Fruit fly (Drosophila melanogaster) whole organism, prepupa: ENCODE results near the gene yellow-f2.

Experiments used
- Blimp-1 ChIP-seq: fragments of 200-800 bp; sonication (Bioruptor generic); optimal IDR thresholded peaks from 3 replicates; lab custom pipeline; 2017; ENCODE audit warnings: missing biosample characterization, missing genetic modification characterization, mild to moderate bottlenecking, moderate library complexity, missing genetic modification reagents
- CG10631 ChIP-seq: fragments of 200-800 bp; sonication (Bioruptor generic); optimal IDR thresholded peaks from 2 replicates; lab custom pipeline; 2016; ENCODE audit warnings: missing biosample characterization, missing genetic modification characterization
- CG10669 ChIP-seq: fragments of 200-800 bp; sonication (Bioruptor generic); optimal IDR thresholded peaks from 3 replicates; lab custom pipeline; 2018; ENCODE audit warnings: missing biosample characterization, mild to moderate bottlenecking, missing genetic modification characterization, moderate library complexity
- CG11294 ChIP-seq: fragments of 200-800 bp; sonication (Bioruptor generic); IDR thresholded peaks from 2 replicates; pipeline ENCODE4 v1.3.6; 2022; ENCODE audit warnings: missing biosample characterization, missing genetic modification characterization
- CG15336 ChIP-seq: fragments of 200-800 bp; sonication (Bioruptor generic); IDR thresholded peaks from 2 replicates; pipeline ENCODE4 v1.3.6; 2022; ENCODE audit warnings: missing biosample characterization, missing genetic modification characterization
- CG16779 ChIP-seq: fragments of 200-800 bp; sonication (Bioruptor generic); optimal IDR thresholded peaks from 3 replicates; lab custom pipeline; 2017; ENCODE audit warnings: missing biosample characterization, mild to moderate bottlenecking, missing genetic modification characterization
- CG3032 ChIP-seq: fragments of 200-800 bp; optimal IDR thresholded peaks from 2 replicates; lab custom pipeline; 2019; ENCODE audit warnings: missing biosample characterization, mild to moderate bottlenecking, missing genetic modification characterization, moderate library complexity
- CG32006 ChIP-seq: fragments of 200-800 bp; sonication (Bioruptor generic); optimal IDR thresholded peaks from 3 replicates; lab custom pipeline; 2017; ENCODE audit warnings: missing biosample characterization, mild to moderate bottlenecking, missing genetic modification characterization
- CG6163 ChIP-seq: fragments of 200-800 bp; sonication (Bioruptor generic); IDR thresholded peaks from 3 replicates; pipeline ENCODE4 v1.3.6; 2022; ENCODE audit warnings: missing biosample characterization, missing genetic modification characterization
- CG6276 ChIP-seq: fragments of 200-800 bp; sonication (Bioruptor generic); optimal IDR thresholded peaks from 2 replicates; lab custom pipeline; 2017; ENCODE audit warnings: missing biosample characterization, mild to moderate bottlenecking, missing genetic modification characterization
- CG6792 ChIP-seq: fragments of 200-800 bp; sonication (Bioruptor generic); optimal IDR thresholded peaks from 3 replicates; lab custom pipeline; 2016; ENCODE audit warnings: missing biosample characterization, missing genetic modification characterization
- CG6808 ChIP-seq: fragments of 200-800 bp; sonication (Bioruptor generic); optimal IDR thresholded peaks from 3 replicates; lab custom pipeline; 2017; ENCODE audit warnings: missing biosample characterization, missing genetic modification characterization, mild to moderate bottlenecking, moderate library complexity, missing genetic modification reagents
- CG6854 ChIP-seq: fragments of 200-800 bp; sonication (Bioruptor generic); optimal IDR thresholded peaks from 2 replicates; lab custom pipeline; 2017; ENCODE audit warnings: missing biosample characterization, mild to moderate bottlenecking, missing genetic modification characterization
- CG7368 ChIP-seq: fragments of 200-800 bp; sonication (Bioruptor generic); optimal IDR thresholded peaks from 3 replicates; lab custom pipeline; 2016; ENCODE audit warnings: missing biosample characterization, missing genetic modification characterization
- CG8119 ChIP-seq: fragments of 200-800 bp; sonication (Bioruptor generic); IDR thresholded peaks from 3 replicates; pipeline ENCODE4 v1.3.6; 2022; ENCODE audit warnings: missing biosample characterization, missing genetic modification characterization
- CG8319 ChIP-seq: fragments of 200-800 bp; sonication (Bioruptor generic); optimal IDR thresholded peaks from 3 replicates; lab custom pipeline; 2016; ENCODE audit warnings: missing biosample characterization, missing genetic modification characterization
- CG9139 ChIP-seq: fragments of 200-800 bp; sonication (Bioruptor generic); optimal IDR thresholded peaks from 3 replicates; lab custom pipeline; 2017; ENCODE audit warnings: missing biosample characterization, mild to moderate bottlenecking, missing genetic modification characterization
- Eip78C ChIP-seq: fragments of 200-800 bp; sonication (Bioruptor generic); peaks from one replicate; lab custom pipeline; 2016; ENCODE audit warnings: missing biosample characterization, missing genetic modification characterization
- Ets21C ChIP-seq: fragments of 200-800 bp; sonication (Bioruptor generic); optimal IDR thresholded peaks from 3 replicates; lab custom pipeline; 2016; ENCODE audit warnings: missing biosample characterization, missing genetic modification characterization
- Gug ChIP-seq: fragments of 200-800 bp; sonication (Bioruptor generic); IDR thresholded peaks from 2 replicates; pipeline ENCODE4 v1.3.6; 2022; ENCODE audit warnings: missing biosample characterization, missing genetic modification characterization
- Hr38 ChIP-seq: sonication (Bioruptor generic); optimal IDR thresholded peaks from 2 replicates; lab custom pipeline; 2016; ENCODE audit warnings: missing biosample characterization, missing genetic modification characterization
- Hr39 ChIP-seq: fragments of 200-800 bp; sonication (Bioruptor generic); optimal IDR thresholded peaks from 2 replicates; lab custom pipeline; 2016; ENCODE audit warnings: missing biosample characterization, missing genetic modification characterization
- Hr4 ChIP-seq: fragments of 200-800 bp; sonication (Bioruptor generic); optimal IDR thresholded peaks from 3 replicates; lab custom pipeline; 2016; ENCODE audit warnings: missing biosample characterization, missing genetic modification characterization
- Lpt ChIP-seq: fragments of 200-800 bp; sonication (Bioruptor generic); optimal IDR thresholded peaks from 3 replicates; lab custom pipeline; 2016; ENCODE audit warnings: missing biosample characterization, missing genetic modification characterization
- Met ChIP-seq: fragments of 200-800 bp; sonication (Bioruptor generic); optimal IDR thresholded peaks from 3 replicates; lab custom pipeline; 2016; ENCODE audit warnings: missing biosample characterization, missing genetic modification characterization
- Smox ChIP-seq: fragments of 200-800 bp; sonication (Bioruptor generic); optimal IDR thresholded peaks from 3 replicates; lab custom pipeline; 2016; ENCODE audit warnings: missing biosample characterization, missing genetic modification characterization
- Sox102F ChIP-seq: fragments of 200-800 bp; sonication (Bioruptor generic); optimal IDR thresholded peaks from 2 replicates; lab custom pipeline; 2016; ENCODE audit warnings: missing biosample characterization, mild to moderate bottlenecking, missing genetic modification characterization
- Sox14 ChIP-seq: fragments of 200-800 bp; sonication (Bioruptor generic); optimal IDR thresholded peaks from 3 replicates; lab custom pipeline; 2016; ENCODE audit warnings: missing biosample characterization, missing genetic modification characterization
- achi ChIP-seq: fragments of 200-800 bp; sonication (Bioruptor generic); optimal IDR thresholded peaks from 3 replicates; lab custom pipeline; 2016; ENCODE audit warnings: missing biosample characterization, missing genetic modification characterization
- cyc ChIP-seq: fragments of 200-800 bp; sonication (Bioruptor generic); optimal IDR thresholded peaks from 3 replicates; lab custom pipeline; 2016; ENCODE audit warnings: missing biosample characterization, missing genetic modification characterization
- dac ChIP-seq: fragments of 200-800 bp; sonication (Bioruptor generic); optimal IDR thresholded peaks from 2 replicates; lab custom pipeline; 2017; ENCODE audit warnings: missing biosample characterization, mild to moderate bottlenecking, missing genetic modification characterization
- eg ChIP-seq: fragments of 200-800 bp; sonication (Bioruptor generic); IDR thresholded peaks from 3 replicates; pipeline ENCODE4 v1.3.6; 2022; ENCODE audit warnings: missing biosample characterization, missing genetic modification characterization
- esn ChIP-seq: fragments of 200-800 bp; sonication (Bioruptor generic); optimal IDR thresholded peaks from 2 replicates; lab custom pipeline; 2016; ENCODE audit warnings: missing biosample characterization, mild to moderate bottlenecking, missing genetic modification characterization, moderate library complexity
- fd59A ChIP-seq: fragments of 200-800 bp; sonication (Bioruptor generic); optimal IDR thresholded peaks from 2 replicates; lab custom pipeline; 2017; ENCODE audit warnings: missing biosample characterization, mild to moderate bottlenecking, missing genetic modification characterization, missing genetic modification reagents
- fd85E ChIP-seq: fragments of 200-800 bp; sonication (Bioruptor generic); optimal IDR thresholded peaks from 3 replicates; lab custom pipeline; 2016; ENCODE audit warnings: missing biosample characterization, missing genetic modification characterization
- salr ChIP-seq, 2 experiments: fragments of 200-800 bp; sonication (Bioruptor generic); optimal IDR thresholded peaks; 3 replicates each; lab custom pipeline; 2016 to 2018; ENCODE audit warnings: missing biosample characterization in 2 of 2, missing genetic modification characterization in 2 of 2, mild to moderate bottlenecking in 1 of 2
- topi ChIP-seq: fragments of 200-800 bp; sonication (Bioruptor generic); optimal IDR thresholded peaks from 3 replicates; lab custom pipeline; 2016; ENCODE audit warnings: missing biosample characterization, missing genetic modification characterization
- vri ChIP-seq: fragments of 200-800 bp; sonication (Bioruptor generic); optimal IDR thresholded peaks from 3 replicates; lab custom pipeline; 2016; ENCODE audit warnings: missing biosample characterization, mild to moderate bottlenecking, missing genetic modification characterization

yellow-f2 gene

dm6 chr3R:13015811-13016766 is 21.1 kb upstream of the yellow-f2 start (continued):
- TF ChIP-seq CG6276 (GFP tag; lab: Kevin White, UChicago), result peak; percentile 57
- peak; percentile 40; the same call in 2 of the 3 replicates for TF ChIP-seq CG8119 (GFP tag; lab: Robert Waterston, UW)
- TF ChIP-seq dac, result no peak
- peak; percentile 72 for TF ChIP-seq vri (GFP tag; lab: Kevin White, UChicago)
- no peak for TF ChIP-seq Hr38 (GFP tag; lab: Kevin White, UChicago)
- TF ChIP-seq Sox102F, result no peak
- TF ChIP-seq CG16779 (tag; lab: Kevin White, UChicago), result peak; percentile 46
- peak; percentile 60 for TF ChIP-seq Lpt
- TF ChIP-seq Met (GFP tag; lab: Kevin White, UChicago), result no peak
- no peak for TF ChIP-seq Smox (GFP tag; lab: Kevin White, UChicago)
- no peak for TF ChIP-seq achi (GFP tag; lab: Kevin White, UChicago)
- no peak for TF ChIP-seq CG6792 (GFP tag; lab: Kevin White, UChicago)
- no peak for TF ChIP-seq Ets21C (GFP tag; lab: Kevin White, UChicago)

- TF ChIP-seq CG3032 (tag; lab: Kevin White, UChicago), result no peak
- TF ChIP-seq CG8119 (GFP tag; lab: Robert Waterston, UW), result no peak
- no peak for TF ChIP-seq Hr39 (GFP tag; lab: Kevin White, UChicago)
- TF ChIP-seq cyc (GFP tag; lab: Kevin White, UChicago), result no peak
- TF ChIP-seq CG6854 (GFP tag; lab: Kevin White, UChicago), result peak; percentile 4
- TF ChIP-seq CG10631 (GFP tag; lab: Kevin White, UChicago), result no peak
- no peak for TF ChIP-seq CG32006 (GFP tag; lab: Kevin White, UChicago)
- no peak for TF ChIP-seq Ets21C (GFP tag; lab: Kevin White, UChicago)
- TF ChIP-seq CG8319 (GFP tag; lab: Kevin White, UChicago), result no peak
- TF ChIP-seq eg (GFP tag; lab: Robert Waterston, UW), result 0 out of 3 replicates have a peak, but pooled peaks have one; percentile 23
- TF ChIP-seq dac, result no peak
- TF ChIP-seq CG10669 (GFP tag; lab: Kevin White, UChicago), result no peak
- TF ChIP-seq Sox14, result peak; percentile 3
- TF ChIP-seq fd59A, result no peak
- TF ChIP-seq CG9139 (GFP tag; lab: Kevin White, UChicago), result no peak
- TF ChIP-seq Hr38 (GFP tag; lab: Kevin White, UChicago), result no peak
- no peak for TF ChIP-seq salr (GFP tag; optimal IDR thresholded peaks at IDR 0.05; lab: Kevin White, UChicago)
- TF ChIP-seq Sox102F, result no peak
- TF ChIP-seq Smox (GFP tag; lab: Kevin White, UChicago), result no peak
- peak; percentile 84 for TF ChIP-seq Blimp-1 (GFP tag; lab: Kevin White, UChicago)
- TF ChIP-seq CG7368 (GFP tag; lab: Kevin White, UChicago), result no peak
- no peak for TF ChIP-seq Hr4 (GFP tag; lab: Kevin White, UChicago)
- TF ChIP-seq CG6276 (GFP tag; lab: Kevin White, UChicago), result no peak
- TF ChIP-seq CG6808 (GFP tag; lab: Kevin White, UChicago), result no peak
- no peak for TF ChIP-seq Eip78C
Observed at dm6 chr3R:13015402-13015801, 20.5 kb upstream of the yellow-f2 start.

dm6 chr3R:13014168-13014881 is 19.4 kb upstream of the yellow-f2 start:
- no peak for TF ChIP-seq esn (GFP tag; lab: Kevin White, UChicago)
- TF ChIP-seq Gug (GFP tag; lab: Robert Waterston, UW), result no peak; the same call in 1 of the 2 replicates
- TF ChIP-seq eg (GFP tag; lab: Robert Waterston, UW), result peak; percentile 54
- no peak for TF ChIP-seq topi
- no peak for TF ChIP-seq dac
- 0 out of 3 replicates have a peak, but pooled peaks have one; percentile 18 for TF ChIP-seq CG8119 (GFP tag; lab: Robert Waterston, UW)
- TF ChIP-seq Hr4 (GFP tag; lab: Kevin White, UChicago), result peak; percentile 43
- TF ChIP-seq CG32006 (GFP tag; lab: Kevin White, UChicago), result peak; percentile 55
- peak; percentile 45; the same call in 1 of the 2 replicates for TF ChIP-seq CG11294
- TF ChIP-seq fd85E, result no peak
- no peak for TF ChIP-seq CG3032 (tag; lab: Kevin White, UChicago)
- TF ChIP-seq CG6163 (GFP tag; lab: Robert Waterston, UW), result peak; percentile 41; the same call in 2 of the 3 replicates
- peak; percentile 51 for TF ChIP-seq CG15336
